Fruit fly (Drosophila melanogaster) Kc167 (cell line): ENCODE measurements around the gene CG4537.

Experiments used
- Myc ChIP-seq: fragments of >200 bp; optimal IDR thresholded peaks from 2 replicates; lab custom pipeline; 2017; ENCODE audit warnings: missing external identifiers
- h ChIP-seq: fragments of >200 bp; optimal IDR thresholded peaks from 3 replicates; lab custom pipeline; 2018; ENCODE audit warnings: missing external identifiers
- psq ChIP-seq: fragments of >200 bp; optimal IDR thresholded peaks from 2 replicates; lab custom pipeline; 2017; ENCODE audit warnings: missing external identifiers
- ttk ChIP-seq: sonication (Bioruptor generic); optimal IDR thresholded peaks from 2 replicates; lab custom pipeline; 2017; ENCODE audit warnings: missing external identifiers

DNA sequence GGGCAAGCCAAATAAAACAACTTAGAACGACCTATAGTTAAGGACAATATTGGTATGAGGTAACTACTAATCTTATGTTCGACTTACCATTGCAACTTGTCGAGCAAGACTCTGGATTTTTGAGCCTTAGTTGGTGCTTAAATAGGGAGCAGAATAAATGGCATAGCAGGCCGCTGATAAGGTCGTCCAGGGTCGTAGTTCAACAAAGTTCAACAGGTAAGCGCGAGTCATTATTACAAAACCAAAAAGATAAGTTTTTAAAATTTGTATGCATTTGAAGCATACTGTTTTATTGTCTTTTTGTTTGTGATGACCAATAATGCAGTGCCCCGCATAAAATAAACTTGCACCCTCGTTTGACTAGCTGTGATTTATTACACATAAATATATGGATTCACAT, 12.3 kb downstream of the CG4537 start, which contains the start of gene Muc30E:
- TF ChIP-seq h = no peak
- no peak for TF ChIP-seq ttk (lab: Kevin White, UChicago)
- TF ChIP-seq Myc (lab: Kevin White, UChicago) = no peak
- TF ChIP-seq psq (lab: Kevin White, UChicago) = no peak
